Fruit fly (Drosophila melanogaster): ENCODE results near the gene RhoGEF3.

The RhoGEF3 gene

DNA sequence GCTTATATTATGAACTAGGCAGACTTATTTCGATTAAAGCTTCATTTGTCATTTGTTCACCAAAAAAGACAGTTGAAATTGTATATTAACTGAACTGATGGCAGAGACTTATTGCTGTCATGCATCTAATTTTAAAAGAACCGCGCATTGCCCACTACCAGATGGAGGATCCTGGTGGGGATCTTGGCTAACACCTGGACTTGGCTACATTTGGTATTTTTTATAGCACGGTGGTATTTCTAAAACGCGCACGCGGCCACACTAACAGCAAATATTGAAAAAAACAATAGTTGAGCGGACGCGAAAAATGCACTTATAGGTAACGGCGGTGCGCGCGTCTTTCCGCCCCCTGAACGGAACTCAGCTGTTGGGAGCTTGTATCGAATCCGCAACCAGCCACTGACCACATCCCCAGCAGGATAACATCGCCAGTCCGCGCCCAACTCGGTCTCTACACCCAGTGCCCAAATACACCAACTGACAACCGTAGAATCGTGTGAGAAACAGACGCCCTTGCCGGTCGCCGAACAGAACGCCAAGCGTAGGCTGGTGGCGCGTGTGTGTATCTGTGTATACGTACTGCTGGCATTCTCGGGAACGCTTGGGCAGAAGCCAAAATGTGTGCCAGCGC, 15.0 kb downstream of the RhoGEF3 start (continued):
- TF ChIP-seq CG3847 (GFP tag; IDR thresholded peaks at IDR 0.05): peak; percentile 44; the same call in 1 of the 2 replicates
- TF ChIP-seq sob (GFP tag; IDR thresholded peaks at IDR 0.05): peak; percentile 41
- TF ChIP-seq jumu (GFP tag; optimal IDR thresholded peaks at IDR 0.05): peak; percentile 47
- TF ChIP-seq vnd (GFP tag; IDR thresholded peaks at IDR 0.05; ENCODE audit: partially characterized antibody): no peak
- peak; percentile 31; the same call in 1 of the 2 replicates for TF ChIP-seq CG14014 (GFP tag; IDR thresholded peaks at IDR 0.05)
- TF ChIP-seq CG7963 (GFP tag; IDR thresholded peaks at IDR 0.05; ENCODE audit: partially characterized antibody): no peak
- no peak for TF ChIP-seq CG4730 (GFP tag; IDR thresholded peaks at IDR 0.05)
- peak; percentile 5 for TF ChIP-seq CG13894 (tag; optimal IDR thresholded peaks at IDR 0.05)
- peak; percentile 10 for TF ChIP-seq pho (GFP tag; optimal IDR thresholded peaks at IDR 0.05)
- peak; percentile 39 for TF ChIP-seq CG3281 (GFP tag; optimal IDR thresholded peaks at IDR 0.05)
- TF ChIP-seq CG2116 (GFP tag; optimal IDR thresholded peaks at IDR 0.05): peak; percentile 56
- TF ChIP-seq HLH54F (GFP tag; optimal IDR thresholded peaks at IDR 0.05): peak; percentile 6
- TF ChIP-seq corto (GFP tag; optimal IDR thresholded peaks at IDR 0.05): no peak
- peak; percentile 82 for TF ChIP-seq MESR4 (GFP tag; optimal IDR thresholded peaks at IDR 0.05)
- peak; percentile 55 for TF ChIP-seq Fer1 (GFP tag; optimal IDR thresholded peaks at IDR 0.05)
- 0 out of 3 replicates have a peak, but pooled peaks have one; percentile 7 for TF ChIP-seq CG6791 (GFP tag; IDR thresholded peaks at IDR 0.05; ENCODE audit: partially characterized antibody)
- 0 out of 3 replicates have a peak, but pooled peaks have one; percentile 24 for TF ChIP-seq zfh1 (GFP tag; IDR thresholded peaks at IDR 0.05)
- peak; percentile 18 for TF ChIP-seq CG7786 (GFP tag; optimal IDR thresholded peaks at IDR 0.05)
- TF ChIP-seq ase (GFP tag; IDR thresholded peaks at IDR 0.05): no peak
- TF ChIP-seq sima (GFP tag; optimal IDR thresholded peaks at IDR 0.05): no peak
- peak; percentile 16 for TF ChIP-seq sug (tag; optimal IDR thresholded peaks at IDR 0.05)
- TF ChIP-seq her (GFP tag; optimal IDR thresholded peaks at IDR 0.05): peak; percentile 63
- peak; percentile 39 for TF ChIP-seq CG33557 (GFP tag; optimal IDR thresholded peaks at IDR 0.05)
- TF ChIP-seq CG8290 (GFP tag; optimal IDR thresholded peaks at IDR 0.05): peak; percentile 43
- peak in 1 of 2 experiments; percentile 50 for TF ChIP-seq CG8290 (tag; optimal IDR thresholded peaks at IDR 0.05)
- peak; percentile 68 for TF ChIP-seq HmgZ (tag; optimal IDR thresholded peaks at IDR 0.05)
- peak; percentile 10; the same call in 1 of the 3 replicates for TF ChIP-seq row (GFP tag; IDR thresholded peaks at IDR 0.05)
- peak; percentile 98 for TF ChIP-seq gfzf (GFP tag; optimal IDR thresholded peaks at IDR 0.05)
- TF ChIP-seq CG6813 (GFP tag; optimal IDR thresholded peaks at IDR 0.05): peak; percentile 34
- peak; percentile 4 for TF ChIP-seq NC2β (GFP tag; optimal IDR thresholded peaks at IDR 0.05)
- peak; percentile 10; the same call in 1 of the 2 replicates for TF ChIP-seq Bgb (GFP tag; IDR thresholded peaks at IDR 0.05; ENCODE audit: partially characterized antibody)
- TF ChIP-seq CG1603 (tag; optimal IDR thresholded peaks at IDR 0.05): peak; percentile 75
- TF ChIP-seq CTCF (GFP tag; optimal IDR thresholded peaks at IDR 0.05): peak; percentile 57
- TF ChIP-seq ash1 (GFP tag; optimal IDR thresholded peaks at IDR 0.05): peak; percentile 11
- TF ChIP-seq nmo (GFP tag; optimal IDR thresholded peaks at IDR 0.05): peak; percentile 27
- no peak for TF ChIP-seq ro (GFP tag; IDR thresholded peaks at IDR 0.05)
- TF ChIP-seq CG17385 (GFP tag; optimal IDR thresholded peaks at IDR 0.05): no peak
- TF ChIP-seq sna (GFP tag; IDR thresholded peaks at IDR 0.05; ENCODE audit: partially characterized antibody): no peak; the same call in 1 of the 2 replicates
- no peak for TF ChIP-seq ind (GFP tag; optimal IDR thresholded peaks at IDR 0.05)
- TF ChIP-seq CG10267 (tag; optimal IDR thresholded peaks at IDR 0.05): peak; percentile 57
- peak; percentile 93 for TF ChIP-seq pzg (GFP tag; optimal IDR thresholded peaks at IDR 0.05)
- TF ChIP-seq MTF-1 (GFP tag; optimal IDR thresholded peaks at IDR 0.05; ENCODE audit: borderline replicate concordance): no peak
- peak; percentile 9 for TF ChIP-seq CG17829 (tag; optimal IDR thresholded peaks at IDR 0.05)
- TF ChIP-seq stwl (tag; optimal IDR thresholded peaks at IDR 0.05): peak; percentile 13
- TF ChIP-seq Dek (tag; optimal IDR thresholded peaks at IDR 0.05): peak; percentile 52
- TF ChIP-seq Stat92E (GFP tag; optimal IDR thresholded peaks at IDR 0.05): peak in 1 of 3 experiments; percentile 71
- peak; percentile 48 for TF ChIP-seq Hmr (GFP tag; optimal IDR thresholded peaks at IDR 0.05)
- no peak for TF ChIP-seq Chrac-16 (GFP tag; optimal IDR thresholded peaks at IDR 0.05)
- peak; percentile 9; the same call in 1 of the 2 replicates for TF ChIP-seq CG32532 (GFP tag; IDR thresholded peaks at IDR 0.05)

All from whole organism, embryonic.